Fruit fly (Drosophila melanogaster): ENCODE measurements around the gene CG31523.
A peak's percentile ranks its signal among the peaks of the same experiment; 100 is the strongest.

Gene CG31523

DNA sequence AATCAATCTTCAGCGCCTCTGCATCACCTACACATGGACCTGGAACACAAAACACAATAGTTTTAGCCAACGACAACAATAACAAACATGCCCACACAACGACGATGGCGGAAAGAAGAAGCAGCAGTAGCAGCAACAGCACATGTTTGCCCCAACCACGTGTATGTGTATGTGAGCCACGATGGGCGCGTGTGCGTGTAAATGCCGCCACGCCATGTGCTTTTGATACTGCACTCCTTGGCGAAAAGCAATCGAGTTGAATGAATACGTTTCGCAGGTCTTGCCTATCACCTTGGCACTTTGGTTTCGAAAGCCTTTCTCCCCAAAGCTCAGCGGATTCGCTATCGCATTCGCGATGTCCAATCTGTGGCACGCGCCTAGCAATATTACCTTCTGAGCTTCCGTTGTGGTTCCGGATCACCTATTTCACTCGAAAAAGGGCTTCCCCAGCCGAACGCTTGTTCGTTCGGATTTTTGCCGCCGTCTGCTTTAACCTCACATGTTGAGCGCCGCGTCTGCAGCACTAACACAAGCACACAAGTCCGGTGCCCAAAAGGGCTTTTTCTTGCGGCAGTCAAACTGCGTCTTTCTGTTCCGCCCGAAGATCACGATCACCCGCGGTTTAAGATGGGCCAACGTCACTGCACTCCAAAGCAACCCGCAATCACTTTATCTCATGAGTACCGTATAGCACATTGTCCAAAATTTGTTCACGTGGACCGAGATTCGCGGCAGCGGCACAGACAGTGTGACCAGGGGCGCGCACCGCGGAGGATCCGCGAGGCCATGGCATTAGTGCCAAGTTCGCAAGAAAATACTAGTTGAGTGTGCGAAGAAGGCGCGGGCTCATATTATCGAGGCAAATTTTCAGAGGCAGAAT is 50.2 kb downstream of the CG31523 start, which contains the start of gene srl (continued):
- TF ChIP-seq dm (GFP tag; optimal IDR thresholded peaks at IDR 0.05) = peak; percentile 98
- TF ChIP-seq HmgD (GFP tag; optimal IDR thresholded peaks at IDR 0.05) = peak; percentile 52
- TF ChIP-seq pita (GFP tag; optimal IDR thresholded peaks at IDR 0.05) = no peak
- TF ChIP-seq CG12299 (tag; optimal IDR thresholded peaks at IDR 0.05) = no peak
- TF ChIP-seq HLHmδ (GFP tag; optimal IDR thresholded peaks at IDR 0.05) = peak; percentile 60
- TF ChIP-seq mld (GFP tag; IDR thresholded peaks at IDR 0.05; ENCODE audit: partially characterized antibody) = no peak
- TF ChIP-seq gcm2 (GFP tag; optimal IDR thresholded peaks at IDR 0.05) = no peak
- TF ChIP-seq nerfin-1 (tag; optimal IDR thresholded peaks at IDR 0.05) = peak; percentile 74
- peak; percentile 44 for TF ChIP-seq CG12769 (tag; optimal IDR thresholded peaks at IDR 0.05)
- no peak for TF ChIP-seq Dfd (GFP tag; optimal IDR thresholded peaks at IDR 0.05)
- no peak for TF ChIP-seq CG31365 (tag; optimal IDR thresholded peaks at IDR 0.05)
- peak; percentile 76 for TF ChIP-seq sr (GFP tag; IDR thresholded peaks at IDR 0.05)
- no peak for TF ChIP-seq Neu2 (GFP tag; optimal IDR thresholded peaks at IDR 0.05; ENCODE audit: borderline replicate concordance)
- no peak for TF ChIP-seq Ets65A (GFP tag)
- no peak for TF ChIP-seq eve (GFP tag; optimal IDR thresholded peaks at IDR 0.05)
- TF ChIP-seq seq (GFP tag; IDR thresholded peaks at IDR 0.05) = no peak
- TF ChIP-seq h (optimal IDR thresholded peaks at IDR 0.05) = no peak
- no peak for TF ChIP-seq CG3065 (GFP tag; optimal IDR thresholded peaks at IDR 0.05)
- peak; percentile 72 for TF ChIP-seq CG1603 (tag; optimal IDR thresholded peaks at IDR 0.05)
- TF ChIP-seq CG17186 (GFP tag; optimal IDR thresholded peaks at IDR 0.05) = peak; percentile 93
- peak; percentile 25 for TF ChIP-seq Fer1 (GFP tag; optimal IDR thresholded peaks at IDR 0.05)
- TF ChIP-seq pnt (GFP tag; optimal IDR thresholded peaks at IDR 0.05) = no peak
- no peak for TF ChIP-seq CG17361 (GFP tag; IDR thresholded peaks at IDR 0.05)
- TF ChIP-seq klu (GFP tag; IDR thresholded peaks at IDR 0.05) = no peak
- TF ChIP-seq Dp (GFP tag; optimal IDR thresholded peaks at IDR 0.05) = peak; percentile 78
- TF ChIP-seq CG13424 (tag; optimal IDR thresholded peaks at IDR 0.05) = no peak
- 0 out of 3 replicates have a peak, but pooled peaks have one; percentile 49 for TF ChIP-seq zen2 (GFP tag; IDR thresholded peaks at IDR 0.05; ENCODE audit: partially characterized antibody)
- no peak for TF ChIP-seq sisA (GFP tag; IDR thresholded peaks at IDR 0.05)
- TF ChIP-seq Hey (tag; optimal IDR thresholded peaks at IDR 0.05) = no peak
- TF ChIP-seq CG30020 (tag; optimal IDR thresholded peaks at IDR 0.05) = peak; percentile 50
- no peak for TF ChIP-seq Fer2 (tag; optimal IDR thresholded peaks at IDR 0.05)
- TF ChIP-seq pb (GFP tag; optimal IDR thresholded peaks at IDR 0.05) = no peak
- no peak for TF ChIP-seq fd64A (GFP tag; optimal IDR thresholded peaks at IDR 0.05)
- TF ChIP-seq knrl (GFP tag; IDR thresholded peaks at IDR 0.05; ENCODE audit: partially characterized antibody) = no peak
- TF ChIP-seq sna (GFP tag; IDR thresholded peaks at IDR 0.05; ENCODE audit: partially characterized antibody) = no peak
- TF ChIP-seq bcd (GFP tag; optimal IDR thresholded peaks at IDR 0.05) = no peak
- no peak for TF ChIP-seq CG8290 (GFP tag; optimal IDR thresholded peaks at IDR 0.05)
- no peak for TF ChIP-seq CG8290 (tag; optimal IDR thresholded peaks at IDR 0.05)
- no peak for TF ChIP-seq CG15073 (GFP tag; optimal IDR thresholded peaks at IDR 0.05)
- TF ChIP-seq CG2116 (GFP tag; optimal IDR thresholded peaks at IDR 0.05) = peak; percentile 70
- TF ChIP-seq onecut (GFP tag; IDR thresholded peaks at IDR 0.05) = no peak
- peak; percentile 14 for TF ChIP-seq CHES-1-like (GFP tag; optimal IDR thresholded peaks at IDR 0.05)
- TF ChIP-seq repo (GFP tag; optimal IDR thresholded peaks at IDR 0.05) = no peak
- no peak for TF ChIP-seq tin (GFP tag; optimal IDR thresholded peaks at IDR 0.05)
- TF ChIP-seq Ravus (GFP tag; IDR thresholded peaks at IDR 0.05) = no peak
- TF ChIP-seq Atf6 (GFP tag; IDR thresholded peaks at IDR 0.05) = peak; percentile 20; the same call in 1 of the 2 replicates
- no peak for TF ChIP-seq Lpt (GFP tag; optimal IDR thresholded peaks at IDR 0.05)
- TF ChIP-seq az2 (GFP tag; optimal IDR thresholded peaks at IDR 0.05) = no peak
- TF ChIP-seq CG3838 (GFP tag; optimal IDR thresholded peaks at IDR 0.05) = no peak
- no peak for TF ChIP-seq CG6254 (GFP tag; optimal IDR thresholded peaks at IDR 0.05)
